Worm (Caenorhabditis elegans) whole organism, L4 larva: ENCODE results near the gene ZK355.2.

Source experiments
- F37D6.2 ChIP-seq: sonication (generic microtip); optimal IDR thresholded peaks from 2 replicates; lab custom pipeline; 2016; ENCODE audit warnings: mild to moderate bottlenecking, missing genetic modification characterization, missing compliant biosample characterization
- R02D3.7 ChIP-seq: fragments of 150-350 bp; sonication (generic microtip); optimal IDR thresholded peaks from 3 replicates; lab custom pipeline; 2014; ENCODE audit warnings: missing biosample characterization, missing genetic modification characterization
- T26A8.4 ChIP-seq: fragments of 200-800 bp; sonication (Bioruptor generic); IDR thresholded peaks from 2 replicates; pipeline ENCODE4 v1.3.6; 2022; ENCODE audit warnings: missing genetic modification characterization, missing compliant biosample characterization
- Y48G9A.11 ChIP-seq: fragments of 200-800 bp; sonication (Bioruptor generic); IDR thresholded peaks from 2 replicates; pipeline ENCODE4 v1.3.6; 2022; ENCODE audit warnings: missing genetic modification reagents, missing genetic modification characterization, missing compliant biosample characterization
- Y5F2A.4 ChIP-seq: fragments of 200-800 bp; sonication (Bioruptor generic); optimal IDR thresholded peaks from 2 replicates; lab custom pipeline; 2018; ENCODE audit warnings: mild to moderate bottlenecking, missing genetic modification characterization, missing compliant biosample characterization
- ZK337.2 ChIP-seq: fragments of 200-800 bp; sonication (Bioruptor generic); IDR thresholded peaks from 2 replicates; pipeline ENCODE4 v1.3.6; 2022; ENCODE audit warnings: missing genetic modification reagents, missing genetic modification characterization, missing compliant biosample characterization
- aha-1 ChIP-seq: fragments of 150-350 bp; peaks from one replicate; lab custom pipeline; 2014; ENCODE audit warnings: missing biosample characterization, missing genetic modification characterization
- arid-1 ChIP-seq: fragments of 200-800 bp; sonication (Bioruptor generic); conservative IDR thresholded peaks from 2 replicates; pipeline ENCODE4 v1.3.6; 2022; ENCODE audit warnings: missing genetic modification reagents, missing genetic modification characterization, missing compliant biosample characterization
- attf-4 ChIP-seq: sonication (generic microtip); optimal IDR thresholded peaks from 3 replicates; lab custom pipeline; 2017; ENCODE audit warnings: missing biosample characterization, missing genetic modification characterization
- daf-12 ChIP-seq: fragments of 150-350 bp; optimal IDR thresholded peaks from 2 replicates; lab custom pipeline; 2014; ENCODE audit warnings: missing biosample characterization, missing genetic modification reagents, missing genetic modification characterization
- daf-16 ChIP-seq, 3 experiments: sonication (generic microtip); optimal IDR thresholded peaks; 2 replicates each; lab custom pipeline; 2016 to 2017; ENCODE audit warnings: missing genetic modification characterization in 3 of 3, missing genetic modification reagents in 3 of 3, mild to moderate bottlenecking in 2 of 3, missing compliant biosample characterization in 2 of 3, missing biosample characterization in 1 of 3, moderate library complexity in 1 of 3
- daf-19 ChIP-seq: fragments of 200-800 bp; sonication (Bioruptor generic); conservative IDR thresholded peaks from 2 replicates; pipeline ENCODE4 v1.3.6; 2022; ENCODE audit warnings: missing genetic modification characterization, missing compliant biosample characterization
- dpl-1 ChIP-seq: fragments of 150-350 bp; optimal IDR thresholded peaks from 2 replicates; lab custom pipeline; 2014; ENCODE audit warnings: missing biosample characterization, missing genetic modification reagents, missing genetic modification characterization
- duxl-1 ChIP-seq: sonication (generic microtip); optimal IDR thresholded peaks from 2 replicates; lab custom pipeline; 2016; ENCODE audit warnings: mild to moderate bottlenecking, missing genetic modification characterization, moderate library complexity, missing compliant biosample characterization; ENCODE audit not compliant: poor library complexity
- hlh-30 ChIP-seq: sonication (generic microtip); optimal IDR thresholded peaks from 2 replicates; lab custom pipeline; 2017; ENCODE audit warnings: antibody characterized with exemption, mild to moderate bottlenecking, missing genetic modification characterization, missing compliant biosample characterization; ENCODE audit not compliant: insufficient read depth
- jun-1 ChIP-seq: fragments of 150-350 bp; optimal IDR thresholded peaks from 2 replicates; lab custom pipeline; 2014; ENCODE audit warnings: missing biosample characterization, missing genetic modification reagents, missing genetic modification characterization
- lsy-2 ChIP-seq, 2 experiments: fragments of 150-350 bp in 1 of 2; sonication (generic microtip) in 1 of 2; optimal IDR thresholded peaks; 2 replicates each; lab custom pipeline; 2014 to 2017; ENCODE audit warnings: missing biosample characterization in 2 of 2, missing genetic modification characterization in 2 of 2
- mdt-29 ChIP-seq: fragments of 200-800 bp; sonication (Bioruptor generic); IDR thresholded peaks from 2 replicates; pipeline ENCODE4 v1.3.6; 2022; ENCODE audit warnings: missing genetic modification reagents, missing genetic modification characterization, missing compliant biosample characterization
- nhr-111 ChIP-seq: fragments of 200-800 bp; sonication (Bioruptor generic); optimal IDR thresholded peaks from 2 replicates; lab custom pipeline; 2018; ENCODE audit warnings: mild to moderate bottlenecking, missing genetic modification characterization, missing compliant biosample characterization
- nhr-41 ChIP-seq: fragments of 200-800 bp; sonication (Bioruptor generic); IDR thresholded peaks from 2 replicates; pipeline ENCODE4 v1.3.6; 2022; ENCODE audit warnings: missing genetic modification reagents, missing genetic modification characterization, missing compliant biosample characterization
- nhr-42 ChIP-seq: fragments of 200-800 bp; sonication (Bioruptor generic); IDR thresholded peaks from 2 replicates; pipeline ENCODE4 v1.3.6; 2022; ENCODE audit warnings: missing genetic modification characterization, missing compliant biosample characterization
- nhr-6 ChIP-seq: fragments of 150-350 bp; optimal IDR thresholded peaks from 2 replicates; lab custom pipeline; 2014; ENCODE audit warnings: missing biosample characterization, missing genetic modification characterization
- nhr-77 ChIP-seq: fragments of 150-350 bp; optimal IDR thresholded peaks from 2 replicates; lab custom pipeline; 2014; ENCODE audit warnings: missing biosample characterization, missing genetic modification characterization
- pha-4 ChIP-seq, 2 experiments: fragments of 150-350 bp in 1 of 2; fragments of 200-800 bp in 1 of 2; sonication (Bioruptor generic) in 1 of 2; IDR thresholded peaks in 1 of 2; optimal IDR thresholded peaks in 1 of 2; 2 replicates each; pipeline versions ENCODE4 v1.3.6 to Lab custom; 2014 to 2022; ENCODE audit warnings: missing genetic modification characterization in 2 of 2, missing genetic modification reagents in 2 of 2, missing biosample characterization in 1 of 2, missing compliant biosample characterization in 1 of 2
- php-3 ChIP-seq: fragments of 200-800 bp; sonication (Bioruptor generic); IDR thresholded peaks from 2 replicates; pipeline ENCODE4 v1.3.6; 2022; ENCODE audit warnings: missing genetic modification reagents, missing genetic modification characterization, missing compliant biosample characterization
- pqm-1 ChIP-seq: sonication (generic microtip); optimal IDR thresholded peaks from 2 replicates; lab custom pipeline; 2017; ENCODE audit warnings: missing biosample characterization, missing genetic modification characterization
- rbr-2 ChIP-seq: sonication (generic microtip); optimal IDR thresholded peaks from 2 replicates; lab custom pipeline; 2016; ENCODE audit warnings: missing genotype, missing genetic modification characterization, missing compliant biosample characterization
- sdz-12 ChIP-seq: fragments of 200-800 bp; sonication (Bioruptor generic); optimal IDR thresholded peaks from 2 replicates; lab custom pipeline; 2018; ENCODE audit warnings: mild to moderate bottlenecking, missing genetic modification characterization, missing compliant biosample characterization
- set-16 ChIP-seq: fragments of 200-800 bp; sonication (Bioruptor generic); IDR thresholded peaks from 2 replicates; pipeline ENCODE4 v1.3.6; 2022; ENCODE audit warnings: missing genetic modification reagents, missing genetic modification characterization, missing compliant biosample characterization
- skn-1 ChIP-seq: fragments of 150-350 bp; optimal IDR thresholded peaks from 2 replicates; lab custom pipeline; 2014; ENCODE audit warnings: missing biosample characterization, missing genetic modification characterization
- tag-97 ChIP-seq: fragments of 200-800 bp; sonication (Bioruptor generic); IDR thresholded peaks from 2 replicates; pipeline ENCODE4 v1.3.6; 2022; ENCODE audit warnings: missing genetic modification characterization, missing compliant biosample characterization
- zfp-2 ChIP-seq: sonication (generic microtip); optimal IDR thresholded peaks from 2 replicates; lab custom pipeline; 2016; ENCODE audit warnings: mild to moderate bottlenecking, missing genetic modification characterization, missing compliant biosample characterization
- zfp-3 ChIP-seq: fragments of 200-800 bp; sonication (Bioruptor generic); conservative IDR thresholded peaks from 2 replicates; pipeline ENCODE4 v1.3.6; 2022; ENCODE audit warnings: missing genetic modification reagents, missing genetic modification characterization, missing compliant biosample characterization
- zip-11 ChIP-seq: fragments of 200-800 bp; sonication (Bioruptor generic); IDR thresholded peaks from 2 replicates; pipeline ENCODE4 v1.3.6; 2022; ENCODE audit warnings: missing genetic modification characterization, missing compliant biosample characterization
- ztf-7 ChIP-seq: fragments of 150-350 bp; optimal IDR thresholded peaks from 2 replicates; lab custom pipeline; 2014; ENCODE audit warnings: missing biosample characterization, missing genetic modification characterization

Gene ZK355.2

DNA sequence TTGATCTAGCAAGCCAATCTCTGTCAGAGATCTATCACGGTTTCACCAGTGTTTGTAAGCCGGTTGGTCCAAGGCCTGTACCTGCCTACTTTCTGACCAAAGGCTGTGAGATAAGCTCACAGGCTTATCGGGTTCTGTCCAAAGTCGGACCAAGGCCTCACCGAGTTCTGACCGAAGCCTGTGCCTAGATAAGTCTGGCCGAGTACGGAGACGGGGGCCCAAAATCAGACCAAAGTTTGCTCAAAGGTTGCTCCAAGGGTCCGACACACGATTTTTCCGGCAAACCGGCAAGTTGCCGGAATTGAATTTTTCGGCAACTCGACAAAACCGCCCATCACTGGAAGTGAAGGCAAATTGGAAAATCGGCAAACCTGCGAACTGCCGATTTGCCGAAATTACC lies 7.8 kb downstream of the ZK355.2 start:
- no peak for TF ChIP-seq Y5F2A.4 (GFP tag; lab: Kevin White, UChicago)
- TF ChIP-seq set-16 (GFP tag; lab: Robert Waterston, UW) = 0 out of 2 replicates have a peak, but pooled peaks have one; percentile 21

DNA sequence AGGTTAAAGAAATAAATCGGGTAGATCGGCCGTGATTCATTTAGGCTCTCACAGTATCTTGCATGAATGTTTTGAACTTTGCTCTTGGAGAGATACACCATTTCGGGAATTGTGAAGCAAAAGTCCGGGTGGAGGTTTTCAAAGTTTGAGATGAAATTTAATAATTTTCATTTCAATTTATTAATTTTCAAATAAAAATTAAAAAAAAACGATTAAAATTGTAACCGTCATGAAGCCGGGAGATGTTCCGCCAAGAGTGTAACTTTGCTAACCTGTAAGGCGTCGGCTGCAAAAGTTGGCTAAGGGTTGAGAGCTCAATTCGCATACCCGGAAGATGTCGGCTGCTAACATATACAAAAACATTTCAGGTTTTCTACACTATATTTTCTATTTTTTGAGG lies 10.6 kb downstream of the ZK355.2 start, which contains the start of gene irld-67:
irld-67 (minus strand) TSS at position 101 of the 400 bp plus-strand sequence.
- TF ChIP-seq dpl-1 (GFP tag; lab: Kevin White, UChicago) (no peak), Y48G9A.11 (GFP tag; lab: Robert Waterston, UW) (no peak), zfp-2 (tag; lab: Kevin White, UChicago) (no peak), sdz-12 (no peak), nhr-6 (no peak), nhr-77 (tag; lab: Kevin White, UChicago) (no peak), ZK337.2 (GFP tag; lab: Robert Waterston, UW) (no peak), daf-16 (GFP tag; optimal IDR thresholded peaks at IDR 0.05; lab: Kevin White, UChicago) (no peak), daf-16 (tag; optimal IDR thresholded peaks at IDR 0.05; lab: Kevin White, UChicago) (no peak)

DNA sequence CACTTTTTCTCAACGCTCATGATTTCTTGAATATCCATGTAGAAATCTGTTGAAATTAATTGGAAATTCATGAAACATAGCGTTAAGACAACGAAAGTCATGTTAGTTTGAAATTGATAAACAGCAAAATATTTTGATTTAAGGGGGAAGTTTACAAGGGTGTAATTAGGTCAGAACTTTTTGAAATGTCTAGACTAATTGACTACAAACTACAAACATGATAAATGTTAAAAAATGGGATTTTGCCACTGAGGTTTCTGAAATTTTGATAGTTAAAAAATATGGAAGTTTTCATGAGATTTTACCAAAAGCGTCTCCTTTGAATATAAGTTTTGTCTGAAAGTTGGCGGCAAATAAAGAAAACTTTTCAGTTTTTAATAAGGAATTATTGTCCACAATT lies 14.1 kb downstream of the ZK355.2 start, which contains the start of gene irld-65:
irld-65 (minus strand) TSS at position 101 of the 400 bp plus-strand sequence.
- TF ChIP-seq T26A8.4 (GFP tag; lab: Robert Waterston, UW) (no peak), lsy-2 (tag; optimal IDR thresholded peaks at IDR 0.05; lab: Kevin White, UChicago) (no peak), php-3 (GFP tag; lab: Robert Waterston, UW) (no peak), zfp-3 (no peak), skn-1 (no peak), attf-4 (tag; lab: Kevin White, UChicago) (no peak), tag-97 (GFP tag; lab: Robert Waterston, UW) (no peak)
- TF ChIP-seq, all 104 proteins: peak for 0

DNA sequence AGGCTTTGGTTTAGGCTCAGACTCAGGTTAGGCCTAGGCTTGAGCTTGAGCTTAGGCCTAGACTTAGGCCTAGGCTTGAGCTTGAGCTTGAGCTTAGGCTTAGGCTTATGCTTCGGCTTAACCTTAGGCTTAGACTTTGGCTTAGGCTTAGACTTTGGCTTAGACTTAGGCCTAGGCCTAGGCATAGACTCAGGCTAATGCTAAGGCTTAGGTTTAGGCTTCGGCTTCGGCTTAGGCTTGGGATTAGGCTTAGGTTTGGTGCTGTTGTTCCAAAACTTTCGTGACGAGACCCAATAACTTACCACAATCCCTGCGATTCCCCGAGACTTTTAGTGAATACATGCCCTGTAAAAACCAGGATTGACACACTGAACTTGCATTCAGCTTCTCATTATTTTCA lies 16.0 kb downstream of the ZK355.2 start:
- TF ChIP-seq jun-1 (tag; lab: Kevin White, UChicago) = no peak
- TF ChIP-seq aha-1 = peak; percentile 34
- TF ChIP-seq, all 104 proteins: peak for 1

DNA sequence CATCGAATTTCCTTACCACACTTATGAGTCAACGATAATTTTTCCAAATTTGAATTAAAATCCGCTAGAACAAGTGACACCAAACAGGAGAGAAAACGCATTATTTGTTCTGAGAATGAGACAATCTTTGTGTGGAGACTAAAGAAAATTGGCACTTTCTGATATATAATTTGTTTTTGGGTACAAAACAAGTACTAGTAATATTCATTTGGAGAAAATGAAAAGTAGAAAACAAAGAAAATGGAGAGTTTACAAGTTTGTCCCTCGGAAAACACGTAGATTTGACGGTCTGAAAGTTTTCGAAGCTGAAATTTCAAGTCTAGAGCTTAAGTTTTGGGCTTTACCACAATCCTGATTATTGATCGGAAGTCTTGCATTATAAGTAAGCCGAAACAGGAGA lies 17.0 kb downstream of the ZK355.2 start, which contains the start of gene irld-66:
irld-66 (minus strand) TSS at position 101 of the 400 bp plus-strand sequence.
- TF ChIP-seq daf-19 (GFP tag; lab: Robert Waterston, UW) (no peak), pqm-1 (no peak), dpl-1 (GFP tag; lab: Kevin White, UChicago) (no peak), R02D3.7 (no peak), arid-1 (no peak), nhr-41 (GFP tag; lab: Robert Waterston, UW) (no peak), nhr-111 (no peak), rbr-2 (tag; lab: Kevin White, UChicago) (no peak), jun-1 (tag; lab: Kevin White, UChicago) (no peak), mdt-29 (GFP tag; lab: Robert Waterston, UW) (no peak), hlh-30 (no peak), pha-4 (GFP tag; IDR thresholded peaks at IDR 0.05; lab: Robert Waterston, UW) (no peak), pha-4 (tag; optimal IDR thresholded peaks at IDR 0.05; lab: Kevin White, UChicago) (no peak), zip-11 (no peak), ztf-7 (tag; lab: Kevin White, UChicago) (no peak), duxl-1 (tag; lab: Kevin White, UChicago) (no peak), nhr-42 (GFP tag; lab: Robert Waterston, UW) (no peak), T26A8.4 (GFP tag; lab: Robert Waterston, UW) (no peak), F37D6.2 (no peak), Y5F2A.4 (GFP tag; lab: Kevin White, UChicago) (no peak), daf-12 (tag; lab: Kevin White, UChicago) (no peak)
